Worm (Caenorhabditis elegans): Measurements from ENCODE around the gene F36D4.4.
"Not testable (repeated sequence)": the region's sequence is repeated elsewhere in the genome, so short reads cannot be mapped to it uniquely, and the experiment has no call there.

Gene F36D4.4

DNA sequence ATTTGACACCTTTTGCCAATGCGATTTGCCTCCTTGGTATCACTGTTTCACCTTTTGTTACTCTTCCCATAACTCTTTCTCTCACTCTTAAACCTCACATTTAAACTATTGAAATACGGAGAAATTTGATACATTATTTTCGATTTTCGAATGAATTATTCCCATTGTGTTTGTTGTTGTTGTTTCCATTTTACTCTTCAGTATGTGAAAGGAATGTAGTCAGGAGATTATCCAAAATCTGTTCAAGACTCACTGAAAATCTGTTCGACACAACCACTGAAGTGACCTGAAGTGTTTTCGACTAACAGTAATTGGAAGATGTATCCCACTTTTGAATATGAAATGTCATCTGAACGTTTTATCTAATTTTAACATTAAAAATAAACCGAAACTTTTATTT lies 26.6 kb upstream of the F36D4.4 start:
- TF ChIP-seq ceh-82 (tag; optimal IDR thresholded peaks at IDR 0.05) = no peak
- TF ChIP-seq hpl-2 (GFP tag; optimal IDR thresholded peaks at IDR 0.05) = no peak
- no peak for TF ChIP-seq fkh-4 (tag; optimal IDR thresholded peaks at IDR 0.05; ENCODE audit: borderline replicate concordance)
- no peak for TF ChIP-seq egl-27 (tag; optimal IDR thresholded peaks at IDR 0.05)
- TF ChIP-seq pqm-1 (tag; optimal IDR thresholded peaks at IDR 0.05) = no peak
- no peak for TF ChIP-seq aha-1 (tag; optimal IDR thresholded peaks at IDR 0.05)
- TF ChIP-seq lin-14 (GFP tag; optimal IDR thresholded peaks at IDR 0.05) = no peak
- no peak for TF ChIP-seq nhr-85 (tag)
- no peak for TF ChIP-seq unc-130 (tag; optimal IDR thresholded peaks at IDR 0.05)
- TF ChIP-seq egl-13 (tag; optimal IDR thresholded peaks at IDR 0.05) = no peak
- TF ChIP-seq unc-30 (tag; optimal IDR thresholded peaks at IDR 0.05) = no peak
- no peak for TF ChIP-seq dpl-1 (GFP tag; optimal IDR thresholded peaks at IDR 0.05)
- no peak for TF ChIP-seq nhr-19 (GFP tag; conservative IDR thresholded peaks at IDR 0.05)
- TF ChIP-seq F16B12.6 (tag; optimal IDR thresholded peaks at IDR 0.05) = no peak
- no peak for TF ChIP-seq C34B4.2 (tag; optimal IDR thresholded peaks at IDR 0.05)
- TF ChIP-seq tlp-1 (tag; optimal IDR thresholded peaks at IDR 0.05) = no peak
- no peak for TF ChIP-seq jun-1 (tag; optimal IDR thresholded peaks at IDR 0.05)
- no peak for TF ChIP-seq nhr-77 (tag; optimal IDR thresholded peaks at IDR 0.05)
- no peak for TF ChIP-seq snpc-4 (tag; optimal IDR thresholded peaks at IDR 0.05)
- TF ChIP-seq C04F5.9 (tag; optimal IDR thresholded peaks at IDR 0.05) = no peak

DNA sequence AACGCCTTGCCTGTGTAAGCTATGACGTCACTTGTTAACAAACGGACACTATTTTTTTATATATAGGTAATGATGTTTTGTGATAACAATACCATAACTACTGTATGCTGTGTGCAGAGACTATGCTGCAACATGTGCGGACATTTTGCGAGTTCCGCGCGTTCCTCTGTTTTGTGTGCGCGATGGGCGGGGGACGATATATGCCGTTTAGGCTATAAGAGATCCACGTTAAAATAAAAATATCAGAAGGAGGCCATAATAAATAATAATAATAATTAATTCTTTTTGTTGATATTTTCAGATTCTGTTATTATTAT lies 25.5 kb upstream of the F36D4.4 start:
- TF ChIP-seq hlh-4 (tag; optimal IDR thresholded peaks at IDR 0.05) (no peak), snpc-4 (tag; optimal IDR thresholded peaks at IDR 0.05) (peak; percentile 21), C04F5.9 (tag; optimal IDR thresholded peaks at IDR 0.05) (no peak)

DNA sequence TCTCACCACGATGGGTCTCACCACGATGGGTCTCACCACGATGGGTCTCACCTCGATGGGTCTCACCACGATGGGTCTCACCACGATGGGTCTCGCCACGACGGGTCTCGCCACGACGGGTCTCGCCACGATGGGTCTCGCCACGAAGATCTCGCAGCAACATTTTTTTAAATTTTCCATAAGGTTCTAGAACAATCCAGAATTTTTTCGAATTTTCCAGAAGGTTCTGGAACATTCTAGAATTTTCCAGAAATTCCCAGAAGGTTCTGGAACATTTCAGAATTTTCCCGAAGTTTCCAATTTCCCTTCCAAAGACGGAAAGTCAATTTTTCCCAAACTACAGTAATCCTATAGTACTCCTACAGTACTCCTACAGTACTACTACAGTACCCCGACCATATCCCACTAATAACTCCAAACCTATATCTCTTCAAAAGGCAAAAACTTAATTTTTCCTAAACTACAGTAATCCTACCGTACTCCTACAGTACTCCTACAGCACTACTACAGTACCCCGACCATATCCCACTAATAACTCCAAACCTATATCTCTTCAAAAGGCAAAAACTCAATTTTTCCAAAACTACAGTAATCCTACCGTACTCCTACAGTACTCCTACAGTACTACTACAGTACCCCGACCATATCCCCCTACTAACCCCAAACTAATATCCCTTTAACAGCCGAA lies 25.0 kb upstream of the F36D4.4 start, which contains the start of gene Y54B9A.1:
Gene Y54B9A.1, minus strand, starts transcription at position 235 of the 688 bp plus-strand sequence.
- TF ChIP-seq zag-1 (tag; optimal IDR thresholded peaks at IDR 0.05); ceh-8 (GFP tag; optimal IDR thresholded peaks at IDR 0.05); aly-2 (tag; optimal IDR thresholded peaks at IDR 0.05): not testable (repeated sequence)

DNA sequence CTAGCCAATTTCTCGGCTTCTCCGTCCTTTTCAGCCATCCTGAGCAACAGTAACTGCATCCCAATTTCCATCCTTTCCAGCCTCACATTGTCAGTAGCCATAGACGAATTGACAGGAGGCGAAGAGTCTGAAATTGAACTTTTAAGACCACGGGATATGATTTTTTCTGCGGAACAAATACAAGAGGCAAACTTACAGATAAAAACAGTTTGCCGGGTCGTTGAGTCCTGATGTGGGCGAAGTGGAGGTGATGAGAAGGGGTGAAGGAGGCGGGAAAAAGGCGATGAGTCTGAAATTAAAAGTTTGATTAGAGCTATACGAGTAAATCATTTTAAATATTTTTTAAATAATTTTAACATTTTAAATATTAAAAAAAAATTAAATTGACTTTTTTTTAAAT lies 12.7 kb upstream of the F36D4.4 start, which contains the start of gene F36D4.6:
Gene F36D4.6, minus strand, starts transcription at position 101 of the 400 bp plus-strand sequence.
- TF ChIP-seq fos-1 (tag; optimal IDR thresholded peaks at IDR 0.05) (no peak), nhr-28 (tag; optimal IDR thresholded peaks at IDR 0.05) (no peak), efl-1 (optimal IDR thresholded peaks at IDR 0.05) (no peak), efl-1 (GFP tag; optimal IDR thresholded peaks at IDR 0.05 in 1 of 2) (peak in 1 of 2 experiments; percentile 50), F16B12.6 (tag; optimal IDR thresholded peaks at IDR 0.05) (no peak), lin-15B (tag; optimal IDR thresholded peaks at IDR 0.05) (no peak), unc-130 (tag; optimal IDR thresholded peaks at IDR 0.05) (no peak), snu-23 (GFP tag; optimal IDR thresholded peaks at IDR 0.05) (no peak), unc-62 (GFP tag; optimal IDR thresholded peaks at IDR 0.05) (no peak)

DNA sequence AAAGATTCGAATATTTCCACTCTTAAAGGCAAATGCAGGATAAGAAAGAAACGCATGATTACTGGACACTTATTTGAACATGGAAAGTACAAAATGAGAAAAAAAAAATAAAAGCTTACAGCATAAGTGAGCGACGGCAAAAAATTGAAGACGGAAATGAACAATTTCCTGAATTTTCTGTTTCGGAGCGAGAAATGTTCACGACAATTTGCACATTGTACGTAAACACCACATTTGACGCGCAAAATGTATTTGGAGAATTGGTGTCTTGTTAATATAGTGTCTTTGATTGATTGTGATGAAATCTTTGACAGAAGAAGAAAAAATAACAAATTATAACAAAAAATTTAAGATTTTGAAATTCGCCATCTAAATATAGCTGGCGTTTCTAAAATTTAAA lies 11.2 kb upstream of the F36D4.4 start, which contains the start of gene F36D4.5:
Gene F36D4.5, minus strand, starts transcription at position 225 of the 400 bp plus-strand sequence.
- peak; percentile 50 for TF ChIP-seq nhr-71 (tag; optimal IDR thresholded peaks at IDR 0.05)
- TF ChIP-seq swsn-7 (tag; optimal IDR thresholded peaks at IDR 0.05) = peak; percentile 45
- TF ChIP-seq vab-15 (tag; optimal IDR thresholded peaks at IDR 0.05) = no peak
- peak; percentile 25 for TF ChIP-seq irx-1 (tag; optimal IDR thresholded peaks at IDR 0.05)
- TF ChIP-seq F16B12.6 (tag; optimal IDR thresholded peaks at IDR 0.05) = peak; percentile 85
- peak; percentile 16 to 50 for TF ChIP-seq efl-1 (optimal IDR thresholded peaks at IDR 0.05)
- peak; percentile 31 to 76 for TF ChIP-seq efl-1 (GFP tag; optimal IDR thresholded peaks at IDR 0.05 in 1 of 2)
- TF ChIP-seq ceh-82 (tag; optimal IDR thresholded peaks at IDR 0.05) = peak in 1 of 3 experiments; percentile 14
- TF ChIP-seq lsy-2 (tag; optimal IDR thresholded peaks at IDR 0.05) = peak; percentile 42 to 57
- TF ChIP-seq lin-14 (GFP tag; optimal IDR thresholded peaks at IDR 0.05) = peak; percentile 73
- peak; percentile 54 for TF ChIP-seq fkh-10 (GFP tag; optimal IDR thresholded peaks at IDR 0.05)
- peak; percentile 27 for TF ChIP-seq xbp-1 (tag; optimal IDR thresholded peaks at IDR 0.05)
- peak; percentile 76 for TF ChIP-seq mep-1 (tag; optimal IDR thresholded peaks at IDR 0.05)
- TF ChIP-seq hpl-2 (GFP tag; optimal IDR thresholded peaks at IDR 0.05) = no peak
- no peak for TF ChIP-seq elt-2 (tag; optimal IDR thresholded peaks at IDR 0.05)
- peak; percentile 39 for TF ChIP-seq blmp-1 (tag; optimal IDR thresholded peaks at IDR 0.05)
- TF ChIP-seq fos-1 (tag; optimal IDR thresholded peaks at IDR 0.05) = no peak
- no peak for TF ChIP-seq nhr-84 (tag; optimal IDR thresholded peaks at IDR 0.05)
- TF ChIP-seq sptf-1 (tag; optimal IDR thresholded peaks at IDR 0.05) = no peak
- TF ChIP-seq lin-35 (GFP tag; optimal IDR thresholded peaks at IDR 0.05) = peak; percentile 48 to 52
- TF ChIP-seq nhr-47 (tag; optimal IDR thresholded peaks at IDR 0.05) = peak; percentile 38
- peak; percentile 13 to 60 (median 26) for TF ChIP-seq dpl-1 (GFP tag; optimal IDR thresholded peaks at IDR 0.05)
- TF ChIP-seq snu-23 (GFP tag; optimal IDR thresholded peaks at IDR 0.05) = peak; percentile 47

All from whole organism, L1 larva.